Worm (Caenorhabditis elegans) whole organism, L4 larva: Measurements from ENCODE around the gene stdh-1.

Source experiments
- ceh-62 ChIP-seq: sonication (generic microtip); optimal IDR thresholded peaks from 2 replicates; lab custom pipeline; 2017; ENCODE audit warnings: missing biosample characterization, missing genetic modification characterization
- dve-1 ChIP-seq: sonication (generic microtip); optimal IDR thresholded peaks from 2 replicates; lab custom pipeline; 2017; ENCODE audit warnings: antibody characterized with exemption, mild to moderate bottlenecking, missing genetic modification characterization, missing compliant biosample characterization; ENCODE audit not compliant: insufficient read depth
- nhr-111 ChIP-seq: fragments of 200-800 bp; sonication (Bioruptor generic); optimal IDR thresholded peaks from 2 replicates; lab custom pipeline; 2018; ENCODE audit warnings: mild to moderate bottlenecking, missing genetic modification characterization, missing compliant biosample characterization
- nhr-77 ChIP-seq: fragments of 150-350 bp; optimal IDR thresholded peaks from 2 replicates; lab custom pipeline; 2014; ENCODE audit warnings: missing biosample characterization, missing genetic modification characterization
- pqm-1 ChIP-seq: sonication (generic microtip); optimal IDR thresholded peaks from 2 replicates; lab custom pipeline; 2017; ENCODE audit warnings: missing biosample characterization, missing genetic modification characterization

DNA sequence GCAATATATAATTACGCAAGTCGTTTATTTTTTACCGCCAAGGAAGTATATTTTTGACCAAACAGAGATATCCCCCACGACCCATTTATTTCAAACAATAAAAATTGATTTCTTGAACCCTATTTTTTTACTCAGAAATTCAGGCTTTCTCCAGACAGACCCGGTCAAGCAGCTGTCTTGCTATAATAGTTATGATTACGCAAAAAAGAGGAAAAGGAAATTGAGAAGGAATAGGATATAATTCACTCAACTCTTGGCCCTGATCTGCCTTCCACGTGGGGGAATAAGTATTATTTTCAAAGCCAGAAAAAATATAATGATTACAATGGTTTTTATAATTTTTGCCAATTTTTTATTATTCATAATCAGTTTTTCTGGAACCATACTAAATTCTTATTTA, 49.2 kb upstream of the stdh-1 start, which contains the start of gene srx-136:
- TF ChIP-seq nhr-77 (no peak), ceh-62 (tag; lab: Kevin White, UChicago) (no peak), nhr-111 (GFP tag; lab: Kevin White, UChicago) (no peak), dve-1 (no peak), pqm-1 (no peak)
